Worm (Caenorhabditis elegans) whole organism, late embryonic: ENCODE data around the gene ifo-1.

Source experiments
- K09A11.1 ChIP-seq: sonication (generic microtip); optimal IDR thresholded peaks from 2 replicates; lab custom pipeline; 2017; ENCODE audit warnings: antibody characterized with exemption, mild to moderate bottlenecking, missing genetic modification characterization, missing compliant biosample characterization; ENCODE audit not compliant: insufficient read depth
- ahr-1 ChIP-seq: sonication (generic microtip); optimal IDR thresholded peaks from 2 replicates; lab custom pipeline; 2016; ENCODE audit warnings: missing genetic modification characterization, missing compliant biosample characterization
- ceh-14 ChIP-seq: sonication (generic microtip); optimal IDR thresholded peaks from 2 replicates; lab custom pipeline; 2016; ENCODE audit warnings: missing genotype, missing genetic modification characterization, missing compliant biosample characterization
- ceh-24 ChIP-seq: sonication (generic microtip); optimal IDR thresholded peaks from 2 replicates; lab custom pipeline; 2016; ENCODE audit warnings: mild to moderate bottlenecking, missing genetic modification characterization, missing compliant biosample characterization
- ceh-30 ChIP-seq: fragments of 150-350 bp; optimal IDR thresholded peaks from 2 replicates; lab custom pipeline; 2014; ENCODE audit warnings: missing biosample characterization, missing genetic modification characterization
- ceh-31 ChIP-seq: sonication (generic microtip); optimal IDR thresholded peaks from 2 replicates; lab custom pipeline; 2016; ENCODE audit warnings: missing genetic modification characterization, missing compliant biosample characterization
- ceh-34 ChIP-seq: sonication (generic microtip); optimal IDR thresholded peaks from 2 replicates; lab custom pipeline; 2016; ENCODE audit warnings: mild to moderate bottlenecking, missing genetic modification characterization, missing compliant biosample characterization
- ceh-48 ChIP-seq: sonication (generic microtip); optimal IDR thresholded peaks from 2 replicates; lab custom pipeline; 2016; ENCODE audit warnings: missing genetic modification characterization, inconsistent platforms, missing compliant biosample characterization
- ceh-9 ChIP-seq: sonication (generic microtip); optimal IDR thresholded peaks from 2 replicates; lab custom pipeline; 2016; ENCODE audit warnings: mild to moderate bottlenecking, missing genetic modification characterization, inconsistent platforms, missing compliant biosample characterization
- elt-2 ChIP-seq: sonication (generic microtip); optimal IDR thresholded peaks from 2 replicates; lab custom pipeline; 2016; ENCODE audit warnings: missing genetic modification reagents, missing genetic modification characterization, missing compliant biosample characterization
- elt-4 ChIP-seq: sonication (generic microtip); optimal IDR thresholded peaks from 2 replicates; lab custom pipeline; 2016; ENCODE audit warnings: missing genetic modification characterization, missing compliant biosample characterization
- eyg-1 ChIP-seq: sonication (generic microtip); optimal IDR thresholded peaks from 2 replicates; lab custom pipeline; 2016; ENCODE audit warnings: missing genotype, missing genetic modification characterization, missing compliant biosample characterization
- fax-1 ChIP-seq: sonication (generic microtip); optimal IDR thresholded peaks from 2 replicates; lab custom pipeline; 2016; ENCODE audit warnings: missing genotype, missing genetic modification characterization, missing compliant biosample characterization
- fkh-10 ChIP-seq: fragments of 150-350 bp; optimal IDR thresholded peaks from 2 replicates; lab custom pipeline; 2014; ENCODE audit warnings: missing biosample characterization, missing genetic modification reagents, missing genetic modification characterization
- fkh-6 ChIP-seq: sonication (generic microtip); optimal IDR thresholded peaks from 2 replicates; lab custom pipeline; 2016; ENCODE audit warnings: missing genetic modification characterization, missing compliant biosample characterization
- gmeb-2 ChIP-seq: sonication (generic microtip); optimal IDR thresholded peaks from 2 replicates; lab custom pipeline; 2016; ENCODE audit warnings: missing genetic modification characterization, inconsistent platforms, missing compliant biosample characterization
- hlh-13 ChIP-seq: fragments of 200-800 bp; sonication (Bioruptor generic); optimal IDR thresholded peaks from 2 replicates; lab custom pipeline; 2018; ENCODE audit warnings: mild to moderate bottlenecking, missing genetic modification characterization, missing compliant biosample characterization
- lim-6 ChIP-seq: sonication (generic microtip); optimal IDR thresholded peaks from 2 replicates; lab custom pipeline; 2016; ENCODE audit warnings: missing genetic modification characterization, missing compliant biosample characterization
- madf-2 ChIP-seq: sonication (generic microtip); optimal IDR thresholded peaks from 2 replicates; lab custom pipeline; 2017; ENCODE audit warnings: missing genetic modification characterization, missing compliant biosample characterization
- nhr-11 ChIP-seq: fragments of 150-350 bp; optimal IDR thresholded peaks from 2 replicates; lab custom pipeline; 2014; ENCODE audit warnings: missing biosample characterization, missing genetic modification characterization
- nhr-232 ChIP-seq: sonication (generic microtip); optimal IDR thresholded peaks from 2 replicates; lab custom pipeline; 2016; ENCODE audit warnings: missing genetic modification characterization, missing compliant biosample characterization
- odd-2 ChIP-seq: sonication (generic microtip); optimal IDR thresholded peaks from 2 replicates; lab custom pipeline; 2017; ENCODE audit warnings: antibody characterized with exemption, mild to moderate bottlenecking, missing genetic modification characterization, missing compliant biosample characterization
- pax-1 ChIP-seq: fragments of 150-350 bp; optimal IDR thresholded peaks from 2 replicates; lab custom pipeline; 2014; ENCODE audit warnings: missing biosample characterization, missing genetic modification characterization
- pqm-1 ChIP-seq: sonication (generic microtip); optimal IDR thresholded peaks from 2 replicates; lab custom pipeline; 2016; ENCODE audit warnings: missing genetic modification characterization, missing compliant biosample characterization
- pros-1 ChIP-seq: fragments of 150-350 bp; optimal IDR thresholded peaks from 2 replicates; lab custom pipeline; 2014; ENCODE audit warnings: missing biosample characterization, missing genetic modification reagents, missing genetic modification characterization
- ref-2 ChIP-seq: sonication (generic microtip); optimal IDR thresholded peaks from 2 replicates; lab custom pipeline; 2016; ENCODE audit warnings: missing genetic modification characterization, missing compliant biosample characterization
- rnt-1 ChIP-seq: sonication (generic microtip); optimal IDR thresholded peaks from 2 replicates; lab custom pipeline; 2016; ENCODE audit warnings: missing genetic modification characterization, missing compliant biosample characterization
- sdc-2 ChIP-seq: sonication (generic microtip); optimal IDR thresholded peaks from 2 replicates; lab custom pipeline; 2016; ENCODE audit warnings: missing genotype, missing genetic modification characterization, missing compliant biosample characterization
- syd-9 ChIP-seq: sonication (generic microtip); optimal IDR thresholded peaks from 2 replicates; lab custom pipeline; 2016; ENCODE audit warnings: mild to moderate bottlenecking, missing genetic modification characterization, moderate library complexity, missing compliant biosample characterization
- ttx-3 ChIP-seq: sonication (generic microtip); optimal IDR thresholded peaks from 2 replicates; lab custom pipeline; 2016; ENCODE audit warnings: missing genetic modification reagents, missing genetic modification characterization, missing compliant biosample characterization
- unc-3 ChIP-seq, 2 experiments: fragments of 200-800 bp in 1 of 2; sonication (Bioruptor generic) in 1 of 2; sonication (generic microtip) in 1 of 2; conservative IDR thresholded peaks in 1 of 2; optimal IDR thresholded peaks in 1 of 2; 2 replicates each; pipeline versions ENCODE4 v1.3.6 to Lab custom; 2016 to 2022; ENCODE audit warnings: missing compliant biosample characterization in 2 of 2, missing genetic modification characterization in 2 of 2, missing genetic modification reagents in 1 of 2
- unc-42 ChIP-seq: sonication (generic microtip); optimal IDR thresholded peaks from 2 replicates; lab custom pipeline; 2016; ENCODE audit warnings: missing genotype, missing genetic modification characterization, missing compliant biosample characterization
- unc-86 ChIP-seq: sonication (generic microtip); optimal IDR thresholded peaks from 2 replicates; lab custom pipeline; 2016; ENCODE audit warnings: missing genetic modification characterization, missing compliant biosample characterization
- zip-5 ChIP-seq: sonication (generic microtip); optimal IDR thresholded peaks from 2 replicates; lab custom pipeline; 2016; ENCODE audit warnings: missing genetic modification characterization, missing compliant biosample characterization

ifo-1 gene

DNA sequence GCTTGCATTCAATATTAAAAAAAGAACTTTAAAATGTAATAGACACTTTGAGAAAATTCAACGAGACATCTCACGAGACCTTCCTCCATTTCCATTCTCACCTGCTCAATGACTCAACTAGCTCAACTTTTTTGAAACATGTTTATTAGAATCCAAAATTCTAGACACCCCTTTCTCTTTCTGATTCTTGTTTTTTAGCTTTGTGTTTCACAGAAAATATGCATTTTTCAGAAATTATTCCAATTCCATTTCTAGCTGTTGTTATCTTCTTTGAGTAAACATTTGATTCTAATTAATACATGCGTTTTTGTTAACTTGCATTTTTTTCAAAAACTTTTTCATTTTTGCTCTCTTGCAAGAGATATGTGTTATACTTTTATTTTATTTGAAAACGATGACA is 25.0 kb downstream of the ifo-1 start:
- TF ChIP-seq ref-2 (tag; lab: Kevin White, UChicago) = no peak
- TF ChIP-seq gmeb-2 (tag; lab: Kevin White, UChicago) = no peak
- TF ChIP-seq elt-2 (tag; lab: Kevin White, UChicago) = no peak
- no peak for TF ChIP-seq pros-1
- TF ChIP-seq ceh-24 = no peak
- no peak for TF ChIP-seq sdc-2 (tag; lab: Kevin White, UChicago)
- no peak for TF ChIP-seq hlh-13
- TF ChIP-seq fkh-6 = no peak
- no peak for TF ChIP-seq ahr-1 (tag; lab: Kevin White, UChicago)
- TF ChIP-seq unc-42 (tag; lab: Kevin White, UChicago) = no peak
- TF ChIP-seq odd-2 = no peak
- no peak for TF ChIP-seq zip-5 (tag; lab: Kevin White, UChicago)
- no peak for TF ChIP-seq pax-1 (tag; lab: Kevin White, UChicago)
- TF ChIP-seq unc-3 (GFP tag; conservative IDR thresholded peaks at IDR 0.05; lab: Robert Waterston, UW) = no peak
- no peak for TF ChIP-seq unc-3 (tag; optimal IDR thresholded peaks at IDR 0.05; lab: Kevin White, UChicago)

DNA sequence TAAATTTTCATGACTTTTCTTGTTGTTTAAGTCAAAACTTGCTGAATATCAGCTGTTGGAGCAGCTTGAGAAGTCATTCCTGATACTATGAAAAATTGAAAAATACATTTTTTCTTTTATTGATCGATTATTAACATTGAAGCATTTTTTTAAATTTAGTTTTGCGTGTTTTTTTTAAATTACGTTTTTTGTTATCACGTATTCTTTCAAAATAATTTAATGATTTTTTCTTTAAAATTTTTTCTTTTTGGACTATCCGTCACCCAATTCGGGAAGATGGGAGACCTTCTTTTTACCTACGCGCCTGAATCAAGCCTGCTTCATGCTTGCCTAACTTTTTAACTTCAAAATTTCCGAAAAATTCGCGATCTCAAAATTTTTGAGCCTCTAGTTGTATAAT is 32.3 kb downstream of the ifo-1 start, which contains the start of gene F42C5.5:
F42C5.5 (minus strand) TSS at position 101 of the 400 bp plus-strand sequence.
- no peak for TF ChIP-seq unc-86 (tag; lab: Kevin White, UChicago)

DNA sequence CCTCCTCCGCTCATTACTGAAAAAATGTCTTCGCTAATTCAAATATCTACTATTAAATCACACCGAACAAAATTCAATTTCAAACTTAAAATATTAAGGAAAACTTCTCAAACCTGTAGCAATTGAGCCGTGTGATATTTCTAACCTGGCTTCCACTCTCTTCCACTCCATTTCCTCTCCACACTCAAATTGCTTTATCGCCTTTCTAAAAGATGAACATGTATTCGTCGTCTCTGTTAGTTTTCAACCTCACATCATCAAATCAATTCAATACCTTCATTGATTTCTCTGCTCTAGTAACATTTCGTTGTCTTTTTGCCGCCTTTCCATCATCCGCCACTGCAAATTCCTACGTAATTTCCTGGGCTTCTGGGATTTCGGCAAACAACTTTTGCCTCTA is 34.5 kb downstream of the ifo-1 start, which contains the start of gene F42C5.4:
F42C5.4 (minus strand) TSS at position 171 of the 400 bp plus-strand sequence.
- TF ChIP-seq eyg-1 (tag; lab: Kevin White, UChicago) (no peak), ceh-9 (tag; lab: Kevin White, UChicago) (no peak), ceh-30 (tag; lab: Kevin White, UChicago) (no peak), fkh-10 (no peak), K09A11.1 (tag; lab: Kevin White, UChicago) (no peak), ahr-1 (tag; lab: Kevin White, UChicago) (no peak), ceh-48 (tag; lab: Kevin White, UChicago) (no peak), elt-4 (no peak), fax-1 (no peak)
- TF ChIP-seq, all 69 proteins: peak for 0

DNA sequence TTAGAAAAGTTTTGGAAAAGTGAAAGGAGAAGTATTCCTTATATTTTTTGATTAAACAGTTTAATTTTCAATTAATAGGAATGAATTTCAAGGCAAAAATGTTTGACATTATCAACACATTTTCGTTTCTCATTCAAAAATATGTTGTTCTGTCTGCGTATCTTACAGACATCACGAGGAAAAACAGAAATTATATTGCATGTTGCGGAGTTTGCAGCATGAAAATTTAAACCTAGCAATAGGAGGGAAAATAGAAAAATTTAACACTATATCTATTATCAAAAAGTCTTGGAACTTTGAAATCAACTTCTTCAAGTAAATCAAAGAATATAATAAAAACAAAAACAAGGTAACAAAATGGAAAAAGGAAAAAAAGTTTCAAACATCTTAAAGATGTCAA is 35.4 kb downstream of the ifo-1 start:
- TF ChIP-seq lim-6 (tag; lab: Kevin White, UChicago) (no peak), ttx-3 (tag; lab: Kevin White, UChicago) (no peak), ceh-31 (tag; lab: Kevin White, UChicago) (no peak), hlh-13 (no peak), ceh-9 (tag; lab: Kevin White, UChicago) (no peak), unc-42 (tag; lab: Kevin White, UChicago) (no peak), zip-5 (tag; lab: Kevin White, UChicago) (no peak), madf-2 (no peak), syd-9 (tag; lab: Kevin White, UChicago) (no peak), rnt-1 (tag; lab: Kevin White, UChicago) (no peak), fkh-6 (no peak), fax-1 (no peak), ceh-34 (tag; lab: Kevin White, UChicago) (no peak), pqm-1 (tag; lab: Kevin White, UChicago) (no peak), ceh-14 (tag; lab: Kevin White, UChicago) (no peak), pros-1 (no peak)

DNA sequence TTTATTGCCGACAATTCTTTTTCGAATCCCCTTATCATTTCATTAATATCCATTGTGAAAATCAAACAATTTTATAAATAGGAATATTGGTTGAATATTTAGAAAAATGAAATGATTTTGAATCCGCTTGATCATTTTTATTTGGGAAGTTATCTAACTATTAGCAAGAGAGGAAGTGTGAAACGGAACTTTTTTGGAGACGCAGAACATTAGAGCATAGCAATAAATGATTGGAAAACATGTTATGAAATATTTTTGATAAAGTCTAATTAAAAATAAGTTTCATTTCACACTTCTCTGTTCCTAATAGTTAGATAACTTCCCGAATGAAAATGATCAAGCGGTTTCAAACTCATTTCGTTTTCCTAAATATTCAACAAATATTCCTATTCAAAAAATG is 39.0 kb downstream of the ifo-1 start, which contains the start of gene F42C5.3:
F42C5.3 (minus strand) TSS at position 101 of the 400 bp plus-strand sequence.
- TF ChIP-seq nhr-11 (tag; lab: Kevin White, UChicago) (no peak), nhr-232 (tag; lab: Kevin White, UChicago) (no peak), eyg-1 (tag; lab: Kevin White, UChicago) (no peak), elt-4 (no peak), odd-2 (no peak)
